Worm (Caenorhabditis elegans) whole organism, L1 larva: ENCODE measurements around the gene F22B5.5.

Experiments
- blmp-1 ChIP-seq: fragments of 150-350 bp; optimal IDR thresholded peaks from 2 replicates; lab custom pipeline; 2014; ENCODE audit warnings: missing biosample characterization, missing genetic modification characterization
- egl-27 ChIP-seq, 2 experiments: fragments of 150-350 bp in 1 of 2; sonication (generic microtip); optimal IDR thresholded peaks; 3 replicates each; lab custom pipeline; 2017 to 2018; ENCODE audit warnings: missing biosample characterization in 2 of 2, missing genetic modification characterization in 2 of 2, missing genetic modification reagents in 2 of 2
- elt-2 ChIP-seq: sonication (generic microtip); optimal IDR thresholded peaks from 2 replicates; lab custom pipeline; 2016; ENCODE audit warnings: missing genetic modification characterization, mild to moderate bottlenecking, inconsistent platforms, missing compliant biosample characterization, missing genetic modification reagents
- nhr-77 ChIP-seq: fragments of 150-350 bp; optimal IDR thresholded peaks from 2 replicates; lab custom pipeline; 2014; ENCODE audit warnings: missing biosample characterization, missing genetic modification characterization

ce11 chrII:8441519-8441918 lies 12.9 kb downstream of the F22B5.5 start:
- TF ChIP-seq egl-27 (tag; optimal IDR thresholded peaks at IDR 0.05; lab: Kevin White, UChicago) (no peak), nhr-77 (tag; lab: Kevin White, UChicago) (no peak), blmp-1 (tag; lab: Kevin White, UChicago) (no peak), elt-2 (tag; lab: Kevin White, UChicago) (no peak)
